Worm (Caenorhabditis elegans): ENCODE data around the gene pals-33.

DNA sequence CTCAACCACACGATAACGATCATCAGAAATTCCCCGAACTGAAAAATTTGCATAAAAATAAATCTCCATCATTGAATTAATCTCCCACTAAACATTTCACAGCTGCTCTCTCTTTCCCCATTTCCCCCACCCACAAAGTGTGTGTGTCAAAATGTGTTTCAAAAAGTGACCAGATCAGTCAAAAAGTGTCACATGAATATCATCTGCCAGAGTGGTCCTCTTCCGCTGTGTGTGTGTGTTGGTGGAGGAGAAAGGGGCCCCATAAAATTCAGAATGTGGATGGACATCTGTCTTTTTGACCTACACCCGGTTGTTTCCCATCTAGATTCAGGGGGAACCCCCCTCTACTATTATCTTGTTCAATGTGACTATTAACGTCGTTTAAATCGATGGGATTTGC, 4.0 kb downstream of the pals-33 start:
- TF ChIP-seq tra-4 (tag; optimal IDR thresholded peaks at IDR 0.05) (no peak), B0310.2 (tag; optimal IDR thresholded peaks at IDR 0.05) (no peak), ama-1 (optimal IDR thresholded peaks at IDR 0.05) (no peak), aly-1 (tag; optimal IDR thresholded peaks at IDR 0.05) (no peak), ceh-36 (tag; optimal IDR thresholded peaks at IDR 0.05) (no peak)
